Worm (Caenorhabditis elegans): ENCODE results near the gene cyn-7.

DNA sequence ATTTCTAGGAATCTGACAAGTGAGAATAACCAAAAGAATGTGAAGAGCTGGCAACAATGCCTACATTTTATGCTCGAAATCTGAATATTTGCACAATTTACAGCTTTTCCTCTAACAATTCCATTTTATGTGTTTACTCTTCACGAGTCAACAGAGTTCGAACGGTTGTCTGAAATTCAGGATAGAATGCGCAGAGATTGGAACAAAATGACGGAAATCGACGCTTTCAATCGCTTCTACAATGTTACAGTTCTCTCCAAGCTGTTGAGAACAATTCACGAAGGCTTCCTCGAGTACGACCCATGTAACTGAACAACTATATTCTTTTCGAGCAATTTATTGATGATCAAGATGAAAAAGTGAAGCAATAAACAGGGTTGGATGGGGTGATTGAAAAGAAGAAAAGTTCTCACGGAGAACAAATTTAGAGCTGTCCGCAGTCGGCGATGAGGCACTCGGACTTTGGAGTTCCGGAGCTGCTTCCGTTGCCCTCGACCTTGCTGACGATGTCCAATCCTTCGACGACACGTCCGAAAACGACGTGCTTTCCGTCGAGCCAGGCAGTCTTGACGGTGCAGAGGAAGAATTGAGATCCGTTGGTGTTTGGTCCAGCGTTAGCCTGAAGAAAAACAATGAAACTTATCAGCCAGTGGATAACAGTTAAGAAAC lies 785 bp downstream of the cyn-7 start, which contains the start of gene Y75B12B.3:
- TF ChIP-seq R02D3.7 (tag; optimal IDR thresholded peaks at IDR 0.05) (no peak), ztf-4 (tag; optimal IDR thresholded peaks at IDR 0.05) (no peak), skn-1 (tag; optimal IDR thresholded peaks at IDR 0.05) (no peak), unc-39 (tag; optimal IDR thresholded peaks at IDR 0.05) (no peak), aly-2 (tag; optimal IDR thresholded peaks at IDR 0.05) (no peak), nhr-237 (tag; optimal IDR thresholded peaks at IDR 0.05) (no peak), nhr-77 (tag; optimal IDR thresholded peaks at IDR 0.05) (no peak), nhr-11 (tag; optimal IDR thresholded peaks at IDR 0.05) (no peak), egl-27 (tag; optimal IDR thresholded peaks at IDR 0.05) (no peak)
